Fruit fly (Drosophila melanogaster) whole organism, embryonic: ENCODE data around the gene Nf1.
A peak's percentile ranks its signal among the peaks of the same experiment; 100 is the strongest.

Experiments used
- ATbp ChIP-seq: fragments of 200-800 bp; sonication (Bioruptor generic); optimal IDR thresholded peaks from 2 replicates; lab custom pipeline; 2017; ENCODE audit warnings: missing biosample characterization, mild to moderate bottlenecking, missing genetic modification characterization, missing genetic modification reagents
- Adf1 ChIP-seq: fragments of 200-800 bp; sonication (Bioruptor generic); IDR thresholded peaks from 2 replicates; pipeline ENCODE4 v1.3.6; 2022; ENCODE audit warnings: missing biosample characterization, missing genetic modification characterization
- CG10147 ChIP-seq: fragments of 200-800 bp; sonication (Bioruptor generic); optimal IDR thresholded peaks from 2 replicates; lab custom pipeline; 2019; ENCODE audit warnings: missing biosample characterization, mild to moderate bottlenecking, missing genetic modification characterization, moderate library complexity
- CG10565 ChIP-seq: fragments of 200-800 bp; sonication (Bioruptor generic); optimal IDR thresholded peaks from 3 replicates; lab custom pipeline; 2016; ENCODE audit warnings: missing biosample characterization, mild to moderate bottlenecking, missing genetic modification characterization
- CG10654 ChIP-seq: fragments of 200-800 bp; sonication (Bioruptor generic); optimal IDR thresholded peaks from 2 replicates; lab custom pipeline; 2016; ENCODE audit warnings: missing biosample characterization, missing genetic modification characterization
- CG1233 ChIP-seq: fragments of 200-800 bp; sonication (Bioruptor generic); optimal IDR thresholded peaks from 4 replicates; lab custom pipeline; 2018; ENCODE audit warnings: missing biosample characterization, mild to moderate bottlenecking, missing genetic modification characterization
- CG13123 ChIP-seq: fragments of 200-800 bp; sonication (Bioruptor generic); optimal IDR thresholded peaks from 2 replicates; lab custom pipeline; 2016; ENCODE audit warnings: missing biosample characterization, missing genetic modification characterization
- CG13424 ChIP-seq: fragments of 200-800 bp; sonication (Bioruptor generic); optimal IDR thresholded peaks from 2 replicates; lab custom pipeline; 2019; ENCODE audit warnings: missing biosample characterization, mild to moderate bottlenecking, missing genetic modification characterization, moderate library complexity
- CG14441 ChIP-seq: fragments of 200-800 bp; sonication (Bioruptor generic); IDR thresholded peaks from 2 replicates; pipeline ENCODE4 v1.3.6; 2022; ENCODE audit warnings: missing biosample characterization, missing genetic modification characterization
- CG1603 ChIP-seq: fragments of 200-800 bp; sonication (Bioruptor generic); optimal IDR thresholded peaks from 2 replicates; lab custom pipeline; 2019; ENCODE audit warnings: missing biosample characterization, mild to moderate bottlenecking, missing genetic modification characterization, moderate library complexity
- CG16863 ChIP-seq: fragments of 200-800 bp; sonication (Bioruptor generic); optimal IDR thresholded peaks from 3 replicates; lab custom pipeline; 2016; ENCODE audit warnings: missing biosample characterization, missing genetic modification characterization
- CG2120 ChIP-seq: fragments of 200-800 bp; sonication (Bioruptor generic); optimal IDR thresholded peaks from 3 replicates; lab custom pipeline; 2016; ENCODE audit warnings: missing biosample characterization, missing genetic modification characterization
- CG30020 ChIP-seq: fragments of 200-800 bp; optimal IDR thresholded peaks from 2 replicates; lab custom pipeline; 2019; ENCODE audit warnings: missing biosample characterization, mild to moderate bottlenecking, missing genetic modification characterization, moderate library complexity
- CG30431 ChIP-seq: fragments of 200-800 bp; sonication (Bioruptor generic); optimal IDR thresholded peaks from 2 replicates; lab custom pipeline; 2017; ENCODE audit warnings: missing biosample characterization, missing genetic modification characterization
- CG3065 ChIP-seq: fragments of 200-800 bp; sonication (Bioruptor generic); optimal IDR thresholded peaks from 2 replicates; lab custom pipeline; 2016; ENCODE audit warnings: missing biosample characterization, missing genetic modification characterization
- CG31365 ChIP-seq: fragments of 200-800 bp; sonication (Bioruptor generic); optimal IDR thresholded peaks from 2 replicates; lab custom pipeline; 2018; ENCODE audit warnings: missing biosample characterization, mild to moderate bottlenecking, missing genetic modification characterization
- CG3281 ChIP-seq: fragments of 200-800 bp; sonication (Bioruptor generic); optimal IDR thresholded peaks from 3 replicates; lab custom pipeline; 2017; ENCODE audit warnings: missing biosample characterization, mild to moderate bottlenecking, missing genetic modification characterization
- CG3407 ChIP-seq: fragments of 200-800 bp; sonication (Bioruptor generic); optimal IDR thresholded peaks from 2 replicates; lab custom pipeline; 2018; ENCODE audit warnings: missing biosample characterization, mild to moderate bottlenecking, missing genetic modification characterization
- CG4730 ChIP-seq: fragments of 200-800 bp; sonication (Bioruptor generic); IDR thresholded peaks from 2 replicates; pipeline ENCODE4 v1.3.6; 2022; ENCODE audit warnings: missing biosample characterization, missing genetic modification characterization
- CG5245 ChIP-seq: fragments of 200-800 bp; sonication (Bioruptor generic); optimal IDR thresholded peaks from 3 replicates; lab custom pipeline; 2016; ENCODE audit warnings: missing biosample characterization, missing genetic modification characterization
- CG5953 ChIP-seq: fragments of 200-800 bp; sonication (Bioruptor generic); IDR thresholded peaks from 2 replicates; pipeline ENCODE4 v1.3.6; 2022; ENCODE audit warnings: missing biosample characterization, missing genetic modification characterization
- CG7928 ChIP-seq: fragments of 200-800 bp; sonication (Bioruptor generic); optimal IDR thresholded peaks from 2 replicates; lab custom pipeline; 2017; ENCODE audit warnings: missing biosample characterization, mild to moderate bottlenecking, missing genetic modification characterization
- CG8089 ChIP-seq: fragments of 200-800 bp; sonication (Bioruptor generic); optimal IDR thresholded peaks from 3 replicates; lab custom pipeline; 2016; ENCODE audit warnings: missing biosample characterization, missing genetic modification characterization
- CG8281 ChIP-seq: fragments of 200-800 bp; sonication (Bioruptor generic); optimal IDR thresholded peaks from 2 replicates; lab custom pipeline; 2018; ENCODE audit warnings: missing biosample characterization, mild to moderate bottlenecking, missing genetic modification characterization, moderate library complexity
- CG9797 ChIP-seq: fragments of 200-800 bp; sonication (Bioruptor generic); optimal IDR thresholded peaks from 3 replicates; lab custom pipeline; 2018; ENCODE audit warnings: missing biosample characterization, mild to moderate bottlenecking, missing genetic modification characterization
- Deaf1 ChIP-seq: fragments of 200-800 bp; optimal IDR thresholded peaks from 3 replicates; lab custom pipeline; 2019; ENCODE audit warnings: missing biosample characterization, mild to moderate bottlenecking, missing genetic modification characterization, moderate library complexity
- Dek ChIP-seq: fragments of 200-800 bp; sonication (Bioruptor generic); optimal IDR thresholded peaks from 3 replicates; lab custom pipeline; 2019; ENCODE audit warnings: missing biosample characterization, mild to moderate bottlenecking, missing genetic modification characterization, moderate library complexity
- Dref ChIP-seq: fragments of 200-800 bp; sonication (Bioruptor generic); IDR thresholded peaks from 2 replicates; pipeline ENCODE4 v1.3.6; 2022; ENCODE audit warnings: missing biosample characterization, missing genetic modification characterization
- ERR ChIP-seq: fragments of 200-800 bp; sonication (Bioruptor generic); optimal IDR thresholded peaks from 2 replicates; lab custom pipeline; 2016; ENCODE audit warnings: missing biosample characterization, missing genetic modification characterization
- NfI ChIP-seq: fragments of 200-800 bp; sonication (Bioruptor generic); optimal IDR thresholded peaks from 3 replicates; lab custom pipeline; 2018; ENCODE audit warnings: missing biosample characterization, mild to moderate bottlenecking, missing genetic modification characterization, moderate library complexity
- Oli ChIP-seq: fragments of 200-800 bp; sonication (Bioruptor generic); optimal IDR thresholded peaks from 2 replicates; lab custom pipeline; 2018; ENCODE audit warnings: missing biosample characterization, mild to moderate bottlenecking, missing genetic modification characterization, moderate library complexity
- Ssrp ChIP-seq: fragments of 200-800 bp; sonication (Bioruptor generic); optimal IDR thresholded peaks from 2 replicates; lab custom pipeline; 2018; ENCODE audit warnings: missing biosample characterization, mild to moderate bottlenecking, missing genetic modification characterization, moderate library complexity
- Vsx1 ChIP-seq: fragments of 200-800 bp; sonication (Bioruptor generic); optimal IDR thresholded peaks from 2 replicates; lab custom pipeline; 2017; ENCODE audit warnings: missing biosample characterization, mild to moderate bottlenecking, missing genetic modification characterization, missing genetic modification reagents
- amos ChIP-seq: fragments of 200-800 bp; sonication (Bioruptor generic); IDR thresholded peaks from 2 replicates; pipeline ENCODE4 v1.3.6; 2022; ENCODE audit warnings: missing biosample characterization, missing genetic modification characterization; ENCODE audit not compliant: partially characterized antibody
- aop ChIP-seq: fragments of 200-800 bp; sonication (Bioruptor generic); IDR thresholded peaks from 2 replicates; pipeline ENCODE4 v1.3.6; 2022; ENCODE audit warnings: missing biosample characterization, missing genetic modification characterization
- br ChIP-seq: fragments of >200 bp; optimal IDR thresholded peaks from 2 replicates; lab custom pipeline; 2017
- dmrt11E ChIP-seq: fragments of 200-800 bp; sonication (Bioruptor generic); optimal IDR thresholded peaks from 3 replicates; lab custom pipeline; 2018; ENCODE audit warnings: missing biosample characterization, mild to moderate bottlenecking, missing genetic modification characterization, moderate library complexity
- gsb ChIP-seq: fragments of 200-800 bp; sonication (Bioruptor generic); IDR thresholded peaks from 2 replicates; pipeline ENCODE4 v1.3.6; 2022; ENCODE audit warnings: missing biosample characterization, missing genetic modification characterization
- ind ChIP-seq: fragments of 200-800 bp; sonication (Bioruptor generic); optimal IDR thresholded peaks from 3 replicates; lab custom pipeline; 2016; ENCODE audit warnings: missing biosample characterization, missing genetic modification characterization
- inv ChIP-seq: fragments of 200-800 bp; sonication (Bioruptor generic); IDR thresholded peaks from 2 replicates; pipeline ENCODE4 v1.3.6; 2022; ENCODE audit warnings: missing biosample characterization, missing genetic modification characterization; ENCODE audit not compliant: partially characterized antibody
- lilli ChIP-seq: fragments of 200-800 bp; sonication (Bioruptor generic); optimal IDR thresholded peaks from 3 replicates; lab custom pipeline; 2016; ENCODE audit warnings: missing biosample characterization, missing genetic modification characterization
- mam ChIP-seq: fragments of 200-800 bp; sonication (Bioruptor generic); optimal IDR thresholded peaks from 3 replicates; lab custom pipeline; 2016; ENCODE audit warnings: missing biosample characterization, missing genetic modification characterization
- pzg ChIP-seq: fragments of 200-800 bp; sonication (Bioruptor generic); optimal IDR thresholded peaks from 3 replicates; lab custom pipeline; 2018; ENCODE audit warnings: missing biosample characterization, mild to moderate bottlenecking, missing genetic modification characterization, moderate library complexity
- rib ChIP-seq: fragments of 200-800 bp; sonication (Bioruptor generic); IDR thresholded peaks from 2 replicates; pipeline ENCODE4 v1.3.6; 2022; ENCODE audit warnings: missing biosample characterization, missing genetic modification characterization
- row ChIP-seq: fragments of 200-800 bp; sonication (Bioruptor generic); IDR thresholded peaks from 3 replicates; pipeline ENCODE4 v1.3.6; 2022; ENCODE audit warnings: missing biosample characterization, missing genetic modification characterization
- schlank ChIP-seq: fragments of 200-800 bp; sonication (Bioruptor generic); optimal IDR thresholded peaks from 2 replicates; lab custom pipeline; 2018; ENCODE audit warnings: missing biosample characterization, mild to moderate bottlenecking, missing genetic modification characterization
- shn ChIP-seq: fragments of 200-800 bp; sonication (Bioruptor generic); optimal IDR thresholded peaks from 3 replicates; lab custom pipeline; 2016; ENCODE audit warnings: missing biosample characterization, missing genetic modification characterization
- wor ChIP-seq: fragments of 200-800 bp; sonication (Bioruptor generic); IDR thresholded peaks from 2 replicates; pipeline ENCODE4 v1.3.6; 2022; ENCODE audit warnings: missing biosample characterization, missing genetic modification characterization
- zf30C ChIP-seq: fragments of 200-800 bp; sonication (Bioruptor generic); optimal IDR thresholded peaks from 3 replicates; lab custom pipeline; 2018; ENCODE audit warnings: missing biosample characterization, mild to moderate bottlenecking, missing genetic modification characterization

The Nf1 gene

dm6 chr3R:26017771-26018731, 35.2 kb downstream of the Nf1 start (continued):
- TF ChIP-seq zf30C (GFP tag; lab: Kevin White, UChicago) (no peak), CG7928 (no peak), CG2120 (GFP tag; lab: Kevin White, UChicago) (no peak), CG13424 (tag; lab: Kevin White, UChicago) (peak; percentile 90), Dek (tag; lab: Kevin White, UChicago) (peak; percentile 36), CG5245 (peak; percentile 60), amos (GFP tag; lab: Robert Waterston, UW) (no peak), schlank (no peak), mam (no peak), CG30020 (tag; lab: Kevin White, UChicago) (peak; percentile 74), gsb (no peak), CG3407 (GFP tag; lab: Kevin White, UChicago) (peak; percentile 79), br (lab: Kevin White, UChicago) (no peak), CG1233 (GFP tag; lab: Kevin White, UChicago) (peak; percentile 86), CG8281 (tag; lab: Kevin White, UChicago) (peak; percentile 47), CG3281 (GFP tag; lab: Kevin White, UChicago) (peak; percentile 37), CG10565 (GFP tag; lab: Kevin White, UChicago) (peak; percentile 22), lilli (no peak), CG10147 (GFP tag; lab: Kevin White, UChicago) (peak; percentile 30), CG9797 (GFP tag; lab: Kevin White, UChicago) (no peak), aop (GFP tag; lab: Robert Waterston, UW) (peak; percentile 74; the same call in 1 of the 2 replicates), NfI (GFP tag; lab: Kevin White, UChicago) (peak; percentile 22), dmrt11E (peak; percentile 99), Adf1 (GFP tag; lab: Robert Waterston, UW) (no peak), CG1603 (tag; lab: Kevin White, UChicago) (peak; percentile 41), CG5953 (GFP tag; lab: Robert Waterston, UW) (no peak), CG4730 (GFP tag; lab: Robert Waterston, UW) (no peak; the same call in none of the 2 replicates), pzg (GFP tag; lab: Kevin White, UChicago) (no peak), Dref (GFP tag; lab: Robert Waterston, UW) (no peak), inv (no peak), wor (GFP tag; lab: Robert Waterston, UW) (peak; percentile 43; the same call in 1 of the 2 replicates), shn (no peak), CG10654 (peak; percentile 35), CG13123 (GFP tag; lab: Kevin White, UChicago) (peak; percentile 34), Ssrp (tag; lab: Kevin White, UChicago) (peak; percentile 92), Oli (tag; lab: Kevin White, UChicago) (peak; percentile 88), CG3065 (GFP tag; lab: Kevin White, UChicago) (peak; percentile 17), Deaf1 (no peak), Vsx1 (GFP tag; lab: Kevin White, UChicago) (peak; percentile 77), CG30431 (peak; percentile 83), rib (GFP tag; lab: Robert Waterston, UW) (no peak; the same call in 1 of the 2 replicates), row (GFP tag; lab: Robert Waterston, UW) (peak; percentile 72), CG14441 (GFP tag; lab: Robert Waterston, UW) (peak; percentile 52), CG8089 (GFP tag; lab: Kevin White, UChicago) (no peak), ind (GFP tag; lab: Kevin White, UChicago) (peak; percentile 57), CG31365 (tag; lab: Kevin White, UChicago) (no peak), ERR (GFP tag; lab: Kevin White, UChicago) (no peak), CG16863 (GFP tag; lab: Kevin White, UChicago) (no peak), ATbp (peak; percentile 66)
